Fruit fly (Drosophila melanogaster) Kc167 (cell line): ENCODE data around the gene CG31743.

ENCODE experiments used
- Myc ChIP-seq: fragments of >200 bp; optimal IDR thresholded peaks from 2 replicates; lab custom pipeline; 2017; ENCODE audit warnings: missing external identifiers
- Sin3A ChIP-seq: fragments of >200 bp; optimal IDR thresholded peaks from 2 replicates; lab custom pipeline; 2018; ENCODE audit warnings: missing external identifiers
- h ChIP-seq: fragments of >200 bp; optimal IDR thresholded peaks from 3 replicates; lab custom pipeline; 2018; ENCODE audit warnings: missing external identifiers
- insv ChIP-seq: fragments of >200 bp; optimal IDR thresholded peaks from 3 replicates; lab custom pipeline; 2018; ENCODE audit warnings: missing external identifiers
- psq ChIP-seq: fragments of >200 bp; optimal IDR thresholded peaks from 2 replicates; lab custom pipeline; 2017; ENCODE audit warnings: missing external identifiers
- ttk ChIP-seq: sonication (Bioruptor generic); optimal IDR thresholded peaks from 2 replicates; lab custom pipeline; 2017; ENCODE audit warnings: missing external identifiers

- TF ChIP-seq psq (lab: Kevin White, UChicago) (no peak), h (lab: Kevin White, UChicago) (no peak), Sin3A (lab: Kevin White, UChicago) (no peak), insv (no peak), ttk (lab: Kevin White, UChicago) (no peak), Myc (no peak)
Observed at dm6 chr2L:16876555-16876954, 2.8 kb upstream of the CG31743 start.
